Worm (Caenorhabditis elegans) whole organism, mixed stage, embryonic: ENCODE results near the gene lep-2.
A peak's percentile ranks its signal among the peaks of the same experiment; 100 is the strongest.

ENCODE experiments used
- bed-3 ChIP-seq: fragments of 200-800 bp; sonication (Bioruptor generic); optimal IDR thresholded peaks from 3 replicates; lab custom pipeline; 2018; ENCODE audit warnings: mild to moderate bottlenecking, missing genetic modification characterization, moderate library complexity, missing compliant biosample characterization
- blmp-1 ChIP-seq: fragments of 150-350 bp; optimal IDR thresholded peaks from 2 replicates; lab custom pipeline; 2014; ENCODE audit warnings: missing biosample characterization, missing genetic modification characterization
- ceh-39 ChIP-seq: fragments of 150-350 bp; optimal IDR thresholded peaks from 2 replicates; lab custom pipeline; 2014; ENCODE audit warnings: missing biosample characterization, missing genetic modification characterization
- ceh-83 ChIP-seq: fragments of 200-800 bp; sonication (Bioruptor generic); optimal IDR thresholded peaks from 2 replicates; lab custom pipeline; 2018; ENCODE audit warnings: mild to moderate bottlenecking, missing genetic modification characterization, missing compliant biosample characterization
- ces-1 ChIP-seq: fragments of 150-350 bp; optimal IDR thresholded peaks from 2 replicates; lab custom pipeline; 2014; ENCODE audit warnings: missing biosample characterization, missing genetic modification reagents, missing genetic modification characterization
- drap-1 ChIP-seq: fragments of 200-800 bp; sonication (Bioruptor generic); optimal IDR thresholded peaks from 3 replicates; lab custom pipeline; 2018; ENCODE audit warnings: mild to moderate bottlenecking, missing genetic modification characterization, missing compliant biosample characterization
- elt-1 ChIP-seq: sonication (generic microtip); optimal IDR thresholded peaks from 2 replicates; lab custom pipeline; 2017; ENCODE audit warnings: missing genetic modification characterization, mild to moderate bottlenecking, missing compliant biosample characterization, antibody characterized with exemption, moderate library complexity, borderline replicate concordance; ENCODE audit not compliant: insufficient read depth
- elt-3 ChIP-seq: fragments of 150-350 bp; optimal IDR thresholded peaks from 2 replicates; lab custom pipeline; 2014; ENCODE audit warnings: missing biosample characterization, missing genetic modification characterization
- hlh-1 ChIP-seq: fragments of 150-350 bp; optimal IDR thresholded peaks from 2 replicates; lab custom pipeline; 2014; ENCODE audit warnings: missing biosample characterization, missing genetic modification reagents, missing genetic modification characterization
- lin-13 ChIP-seq: fragments of 150-350 bp; optimal IDR thresholded peaks from 2 replicates; lab custom pipeline; 2014; ENCODE audit warnings: missing biosample characterization, missing genetic modification characterization
- lin-32 ChIP-seq: fragments of 200-800 bp; sonication (Bioruptor generic); optimal IDR thresholded peaks from 2 replicates; lab custom pipeline; 2018; ENCODE audit warnings: mild to moderate bottlenecking, missing genetic modification characterization, missing compliant biosample characterization
- lsy-2 ChIP-seq: fragments of 150-350 bp; optimal IDR thresholded peaks from 2 replicates; lab custom pipeline; 2014; ENCODE audit warnings: missing biosample characterization, missing genetic modification characterization
- mep-1 ChIP-seq: fragments of 150-350 bp; optimal IDR thresholded peaks from 2 replicates; lab custom pipeline; 2017; ENCODE audit warnings: missing biosample characterization, missing genetic modification reagents, missing genetic modification characterization, inconsistent platforms
- mls-2 ChIP-seq: sonication (generic microtip); optimal IDR thresholded peaks from 2 replicates; lab custom pipeline; 2016; ENCODE audit warnings: mild to moderate bottlenecking, missing genetic modification characterization, moderate library complexity, missing compliant biosample characterization
- nhr-12 ChIP-seq: fragments of 150-350 bp; optimal IDR thresholded peaks from 2 replicates; lab custom pipeline; 2014; ENCODE audit warnings: missing biosample characterization, missing genetic modification characterization
- nhr-2 ChIP-seq: fragments of 150-350 bp; optimal IDR thresholded peaks from 2 replicates; lab custom pipeline; 2014; ENCODE audit warnings: missing biosample characterization, missing genetic modification characterization
- nhr-237 ChIP-seq: fragments of 150-350 bp; optimal IDR thresholded peaks from 2 replicates; lab custom pipeline; 2014; ENCODE audit warnings: missing biosample characterization, missing genetic modification characterization
- nhr-28 ChIP-seq: fragments of 150-350 bp; optimal IDR thresholded peaks from 2 replicates; lab custom pipeline; 2014; ENCODE audit warnings: missing biosample characterization, missing genetic modification characterization
- nhr-76 ChIP-seq: sonication (generic microtip); optimal IDR thresholded peaks from 2 replicates; lab custom pipeline; 2017; ENCODE audit warnings: missing biosample characterization, missing genetic modification characterization
- sem-2 ChIP-seq: fragments of 200-800 bp; sonication (Bioruptor generic); optimal IDR thresholded peaks from 2 replicates; lab custom pipeline; 2018; ENCODE audit warnings: mild to moderate bottlenecking, missing genetic modification characterization, missing compliant biosample characterization
- snpc-4 ChIP-seq: fragments of 150-350 bp; optimal IDR thresholded peaks from 2 replicates; lab custom pipeline; 2014; ENCODE audit warnings: missing biosample characterization, missing genetic modification characterization
- sptf-1 ChIP-seq: sonication (generic microtip); optimal IDR thresholded peaks from 2 replicates; lab custom pipeline; 2017; ENCODE audit warnings: mild to moderate bottlenecking, missing genetic modification characterization, moderate library complexity, missing compliant biosample characterization
- tbx-8 ChIP-seq: fragments of 200-800 bp; sonication (Bioruptor generic); optimal IDR thresholded peaks from 2 replicates; lab custom pipeline; 2018; ENCODE audit warnings: mild to moderate bottlenecking, missing genetic modification characterization, moderate library complexity, missing compliant biosample characterization
- unc-120 ChIP-seq: sonication (generic microtip); optimal IDR thresholded peaks from 2 replicates; lab custom pipeline; 2017; ENCODE audit warnings: missing genetic modification characterization, missing compliant biosample characterization; ENCODE audit not compliant: poor library complexity, severe bottlenecking
- unc-39 ChIP-seq: fragments of 150-350 bp; optimal IDR thresholded peaks from 2 replicates; lab custom pipeline; 2014; ENCODE audit warnings: missing biosample characterization, missing genetic modification characterization
- unc-62 ChIP-seq: fragments of 150-350 bp; optimal IDR thresholded peaks from 2 replicates; lab custom pipeline; 2014; ENCODE audit warnings: missing biosample characterization, missing genetic modification reagents, missing genetic modification characterization

The lep-2 gene

ce11 chrIV:991647-992400 lies at the start of gene lep-2:
lep-2 (plus strand) TSS chrIV:992283.
- TF ChIP-seq unc-120 (tag; lab: Kevin White, UChicago) (no peak), blmp-1 (no peak), sptf-1 (tag; lab: Kevin White, UChicago) (no peak), lsy-2 (tag; lab: Kevin White, UChicago) (no peak), elt-3 (tag; lab: Kevin White, UChicago) (no peak), drap-1 (GFP tag; lab: Kevin White, UChicago) (no peak), unc-62 (GFP tag; lab: Kevin White, UChicago) (no peak), lin-32 (GFP tag; lab: Kevin White, UChicago) (no peak), snpc-4 (tag; lab: Kevin White, UChicago) (no peak), tbx-8 (GFP tag; lab: Kevin White, UChicago) (no peak), nhr-2 (no peak), nhr-12 (tag; lab: Kevin White, UChicago) (no peak), sem-2 (no peak), ceh-39 (tag; lab: Kevin White, UChicago) (no peak), unc-39 (no peak), bed-3 (GFP tag; lab: Kevin White, UChicago) (no peak), nhr-237 (tag; lab: Kevin White, UChicago) (no peak), mls-2 (tag; lab: Kevin White, UChicago) (no peak), hlh-1 (no peak)
- TF ChIP-seq, all 35 proteins: peak for 0

- no peak for TF ChIP-seq ces-1 (GFP tag; lab: Kevin White, UChicago)
- TF ChIP-seq ceh-83 (GFP tag; lab: Kevin White, UChicago): no peak
These were observed 46.5 kb upstream of the lep-2 start, which contains the start of gene faah-3 for ce11 chrIV:945601-946000. faah-3 (minus strand) TSS chrIV:945653.

- TF ChIP-seq unc-120 (tag; lab: Kevin White, UChicago): no peak
- TF ChIP-seq elt-1 (tag; lab: Kevin White, UChicago): peak; percentile 4
- TF ChIP-seq hlh-1: no peak
- no peak for TF ChIP-seq nhr-28 (tag; lab: Kevin White, UChicago)
These were observed 42.0 kb upstream of the lep-2 start for ce11 chrIV:949940-950592.

DNA sequence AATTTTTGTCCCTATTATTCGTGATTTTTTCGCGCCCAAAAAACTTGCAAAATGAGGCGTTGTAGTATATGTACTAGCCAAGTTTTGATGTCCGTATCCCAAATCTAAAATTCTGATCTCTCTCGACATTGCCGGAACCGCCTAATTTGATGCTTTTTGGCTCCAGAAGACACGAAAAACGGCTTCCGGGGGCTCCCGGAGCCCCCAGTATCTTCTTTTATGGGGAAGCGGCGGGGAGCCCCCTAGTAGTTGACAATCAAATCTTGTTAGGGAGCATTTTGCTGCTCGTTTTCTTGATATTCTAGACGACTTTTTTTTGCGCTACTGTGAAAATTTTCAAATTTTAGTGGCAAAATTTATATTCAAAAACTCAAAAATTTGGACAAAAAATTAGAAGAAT lies 40.5 kb upstream of the lep-2 start:
- TF ChIP-seq nhr-2: no peak
- TF ChIP-seq ces-1 (GFP tag; lab: Kevin White, UChicago): peak; percentile 50

ce11 chrIV:953136-953535 lies 38.9 kb upstream of the lep-2 start:
- TF ChIP-seq blmp-1 (peak; percentile 51), lin-13 (no peak), nhr-76 (no peak)
- TF ChIP-seq, all 35 proteins: peak for 1

ce11 chrIV:957820-958219 lies 34.3 kb upstream of the lep-2 start:
- TF ChIP-seq elt-1 (tag; lab: Kevin White, UChicago): peak; percentile 22
- peak; percentile 34 for TF ChIP-seq hlh-1
- peak; percentile 9 for TF ChIP-seq lin-13
- TF ChIP-seq sem-2: no peak
- TF ChIP-seq unc-62 (GFP tag; lab: Kevin White, UChicago): peak; percentile 81
- TF ChIP-seq ceh-39 (tag; lab: Kevin White, UChicago): peak; percentile 59
- no peak for TF ChIP-seq lin-32 (GFP tag; lab: Kevin White, UChicago)
- TF ChIP-seq nhr-237 (tag; lab: Kevin White, UChicago): no peak
- TF ChIP-seq ceh-83 (GFP tag; lab: Kevin White, UChicago): no peak
- peak; percentile 18 for TF ChIP-seq mep-1 (tag; lab: Kevin White, UChicago)
- peak; percentile 80 for TF ChIP-seq unc-120 (tag; lab: Kevin White, UChicago)
- TF ChIP-seq mls-2 (tag; lab: Kevin White, UChicago): peak; percentile 49
- TF ChIP-seq nhr-76: no peak
- TF ChIP-seq lsy-2 (tag; lab: Kevin White, UChicago): no peak
- peak; percentile 33 for TF ChIP-seq drap-1 (GFP tag; lab: Kevin White, UChicago)
